Fruit fly (Drosophila melanogaster) whole organism, pupa: Measurements from ENCODE around the gene CycD.

Experiments used
- CG10348 ChIP-seq: fragments of 200-800 bp; sonication (Bioruptor generic); IDR thresholded peaks from 2 replicates; pipeline ENCODE4 v1.3.6; 2022; ENCODE audit warnings: missing biosample characterization, missing genetic modification characterization
- CG12605 ChIP-seq: fragments of 200-800 bp; sonication (Bioruptor generic); IDR thresholded peaks from 2 replicates; pipeline ENCODE4 v1.3.6; 2022; ENCODE audit warnings: missing biosample characterization, missing genetic modification characterization
- CG13204 ChIP-seq: fragments of 200-800 bp; sonication (Bioruptor generic); optimal IDR thresholded peaks from 2 replicates; lab custom pipeline; 2018; ENCODE audit warnings: missing biosample characterization, mild to moderate bottlenecking, missing genetic modification characterization, moderate library complexity
- CG14655 ChIP-seq: fragments of 200-800 bp; sonication (Bioruptor generic); optimal IDR thresholded peaks from 3 replicates; lab custom pipeline; 2017; ENCODE audit warnings: mild to moderate bottlenecking, missing biosample characterization, missing genetic modification reagents, missing genetic modification characterization
- CG15710 ChIP-seq: fragments of 200-800 bp; sonication (Bioruptor generic); optimal IDR thresholded peaks from 2 replicates; lab custom pipeline; 2018; ENCODE audit warnings: missing biosample characterization, mild to moderate bottlenecking, missing genetic modification characterization, moderate library complexity
- CG17806 ChIP-seq: fragments of 200-800 bp; sonication (Bioruptor generic); optimal IDR thresholded peaks from 2 replicates; lab custom pipeline; 2018; ENCODE audit warnings: missing biosample characterization, mild to moderate bottlenecking, missing genetic modification characterization, moderate library complexity
- CG32121 ChIP-seq: fragments of 200-800 bp; sonication (Bioruptor generic); IDR thresholded peaks from 2 replicates; pipeline ENCODE4 v1.3.6; 2022; ENCODE audit warnings: missing biosample characterization, missing genetic modification characterization
- CG34367 ChIP-seq: fragments of 200-800 bp; sonication (Bioruptor generic); optimal IDR thresholded peaks from 2 replicates; lab custom pipeline; 2018; ENCODE audit warnings: missing biosample characterization, mild to moderate bottlenecking, missing genetic modification characterization
- CG4496 ChIP-seq: fragments of 200-800 bp; sonication (Bioruptor generic); IDR thresholded peaks from 3 replicates; pipeline ENCODE4 v1.3.6; 2022; ENCODE audit warnings: missing biosample characterization, missing genetic modification characterization
- CG8159 ChIP-seq: fragments of 200-800 bp; sonication (Bioruptor generic); optimal IDR thresholded peaks from 3 replicates; lab custom pipeline; 2018; ENCODE audit warnings: missing biosample characterization, mild to moderate bottlenecking, missing genetic modification characterization, moderate library complexity
- CG8301 ChIP-seq: fragments of 200-800 bp; sonication (Bioruptor generic); optimal IDR thresholded peaks from 2 replicates; lab custom pipeline; 2018; ENCODE audit warnings: missing biosample characterization, mild to moderate bottlenecking, missing genetic modification characterization
- CG9948 ChIP-seq: fragments of 200-800 bp; sonication (Bioruptor generic); optimal IDR thresholded peaks from 2 replicates; lab custom pipeline; 2018; ENCODE audit warnings: missing biosample characterization, mild to moderate bottlenecking, missing genetic modification characterization, moderate library complexity
- D1 ChIP-seq: fragments of 200-800 bp; sonication (Bioruptor generic); optimal IDR thresholded peaks from 2 replicates; lab custom pipeline; 2018; ENCODE audit warnings: missing biosample characterization, mild to moderate bottlenecking, missing genetic modification characterization, moderate library complexity
- EcR ChIP-seq: fragments of 200-800 bp; sonication (Bioruptor generic); optimal IDR thresholded peaks from 3 replicates; lab custom pipeline; 2019; ENCODE audit warnings: missing biosample characterization, missing genetic modification characterization, mild to moderate bottlenecking, moderate library complexity, missing genetic modification reagents
- Ets98B ChIP-seq: fragments of 200-800 bp; sonication (Bioruptor generic); IDR thresholded peaks from 2 replicates; pipeline ENCODE4 v1.3.6; 2022; ENCODE audit warnings: missing biosample characterization, missing genetic modification characterization
- Pif1A ChIP-seq: fragments of 200-800 bp; sonication (Bioruptor generic); optimal IDR thresholded peaks from 3 replicates; lab custom pipeline; 2016; ENCODE audit warnings: missing biosample characterization, missing genetic modification characterization
- Pif1B ChIP-seq: fragments of 200-800 bp; sonication (Bioruptor generic); optimal IDR thresholded peaks from 3 replicates; lab custom pipeline; 2016; ENCODE audit warnings: missing biosample characterization, missing genetic modification characterization
- Snoo ChIP-seq: fragments of 200-800 bp; sonication (Bioruptor generic); optimal IDR thresholded peaks from 3 replicates; lab custom pipeline; 2017; ENCODE audit warnings: missing biosample characterization, mild to moderate bottlenecking, missing genetic modification characterization, inconsistent platforms
- fd96Ca ChIP-seq: fragments of 200-800 bp; sonication (Bioruptor generic); IDR thresholded peaks from 3 replicates; pipeline ENCODE4 v1.3.6; 2022; ENCODE audit warnings: missing biosample characterization, missing genetic modification characterization
- gl ChIP-seq: fragments of 200-800 bp; sonication (Bioruptor generic); optimal IDR thresholded peaks from 2 replicates; lab custom pipeline; 2018; ENCODE audit warnings: missing biosample characterization, mild to moderate bottlenecking, missing genetic modification characterization
- rn ChIP-seq: fragments of 200-800 bp; sonication (Bioruptor generic); IDR thresholded peaks from 2 replicates; pipeline ENCODE4 v1.3.6; 2022; ENCODE audit warnings: missing biosample characterization, missing genetic modification characterization

Gene CycD

DNA sequence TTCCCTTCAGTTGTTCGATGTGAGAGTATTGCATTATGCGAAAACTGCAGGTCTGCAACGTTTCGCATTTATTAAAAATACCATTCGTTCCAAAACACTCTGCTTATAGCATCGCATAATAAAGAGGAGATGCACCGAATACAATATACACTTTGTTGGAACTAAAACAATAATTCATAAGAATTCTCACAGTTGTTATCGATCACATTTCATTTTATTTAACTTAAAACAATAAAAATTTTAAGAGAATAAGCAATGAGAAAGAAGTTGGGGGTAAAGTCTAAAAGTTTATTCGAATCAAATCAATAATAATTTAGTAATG lies 24.7 kb upstream of the CycD start:
- TF ChIP-seq CG17806 (tag; lab: Kevin White, UChicago) (peak; percentile 7), rn (GFP tag; lab: Robert Waterston, UW) (no peak)

DNA sequence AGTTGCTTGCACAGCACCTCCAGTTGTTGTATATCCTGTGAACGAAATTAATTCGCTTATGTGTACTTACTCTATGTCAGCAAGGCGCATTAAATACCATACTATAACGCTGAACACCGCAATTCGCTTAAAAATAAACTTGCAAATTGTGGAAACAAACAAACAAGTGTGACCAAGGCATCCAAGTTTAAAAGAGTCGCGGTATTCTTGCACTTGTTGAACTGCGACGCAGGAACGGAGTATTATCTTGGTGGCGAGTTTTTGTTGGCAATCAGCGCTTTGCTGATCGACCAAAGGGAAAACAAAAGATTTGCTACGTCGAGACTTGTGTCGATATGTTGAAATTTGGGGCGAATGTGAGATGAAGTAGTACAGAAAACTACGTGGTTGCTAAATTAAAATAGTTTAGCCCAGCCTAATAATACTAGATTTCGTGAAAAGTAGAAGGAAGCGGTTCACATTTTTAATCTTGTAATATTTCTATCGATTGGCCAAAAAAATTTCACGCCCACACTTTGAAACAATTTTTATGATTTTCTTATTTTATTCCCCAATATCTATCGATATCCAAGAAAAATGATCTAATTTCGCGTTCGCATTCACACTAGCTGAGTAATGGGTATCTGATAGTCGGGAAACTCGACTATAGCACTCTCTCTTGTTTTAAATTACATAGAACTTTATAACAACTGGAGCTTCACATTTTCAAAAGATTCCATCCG lies 24.2 kb upstream of the CycD start, which contains the start of gene Ranbp16:
TSS of gene Ranbp16 (minus strand) at position 364 of the 722 bp plus-strand sequence.
- TF ChIP-seq CG13204 (GFP tag; lab: Kevin White, UChicago) (no peak), Pif1A (GFP tag; lab: Kevin White, UChicago) (no peak), CG12605 (no peak), EcR (GFP tag; lab: Kevin White, UChicago) (no peak), fd96Ca (GFP tag; lab: Robert Waterston, UW) (no peak), CG4496 (no peak), Pif1B (no peak), CG17806 (tag; lab: Kevin White, UChicago) (no peak), gl (tag; lab: Kevin White, UChicago) (no peak), CG9948 (tag; lab: Kevin White, UChicago) (no peak), CG15710 (tag; lab: Kevin White, UChicago) (no peak), CG32121 (GFP tag; lab: Robert Waterston, UW) (no peak), Ets98B (GFP tag; lab: Robert Waterston, UW) (no peak), CG34367 (tag; lab: Kevin White, UChicago) (no peak), rn (GFP tag; lab: Robert Waterston, UW) (no peak), CG8159 (tag; lab: Kevin White, UChicago) (no peak), CG10348 (no peak), Snoo (no peak)

DNA sequence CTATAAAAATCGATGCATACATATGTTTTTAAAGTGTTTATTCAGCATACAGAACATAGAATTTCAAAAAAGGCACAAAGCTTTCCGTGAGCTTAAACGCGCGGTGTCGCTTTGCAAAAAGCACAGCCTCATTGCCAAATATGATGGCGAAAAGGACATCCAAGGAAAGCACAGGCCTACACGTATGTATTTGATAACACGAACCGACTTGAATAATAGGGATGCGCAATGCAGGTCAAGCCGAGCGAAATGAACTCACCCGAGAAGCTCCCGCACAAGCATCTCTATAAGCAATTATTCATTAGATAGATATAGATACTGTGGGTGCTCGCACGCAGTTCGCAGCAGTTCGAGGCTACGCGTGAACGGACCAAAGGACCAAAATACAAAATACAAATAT lies 15.3 kb upstream of the CycD start, which contains the start of gene Lcch3:
TSS of gene Lcch3 (plus strand) at position 301 of the 400 bp plus-strand sequence.
- TF ChIP-seq CG15710 (tag; lab: Kevin White, UChicago) (no peak), Ets98B (GFP tag; lab: Robert Waterston, UW) (no peak)

DNA sequence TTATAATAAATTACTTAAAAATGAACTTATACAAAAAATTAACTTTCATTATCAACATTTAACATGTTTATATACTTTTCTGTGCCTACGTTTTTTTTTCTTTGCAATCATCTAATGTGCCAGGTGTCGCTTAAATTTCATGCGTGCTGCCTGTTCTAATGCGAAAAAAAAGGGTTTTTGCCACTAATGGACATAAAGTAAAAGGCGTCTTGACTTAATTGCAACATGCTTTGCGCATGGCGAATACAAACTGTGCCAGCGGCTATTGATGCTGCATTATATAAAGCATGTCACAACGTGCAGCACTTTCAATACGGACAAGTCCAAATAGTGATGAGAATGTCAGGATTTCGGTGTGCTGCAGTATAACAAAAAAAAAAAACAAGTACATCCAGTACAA lies 12.2 kb upstream of the CycD start, which contains the start of gene CG8916:
TSS of gene CG8916 (plus strand) at position 301 of the 400 bp plus-strand sequence.
- TF ChIP-seq CG10348 = no peak
- TF ChIP-seq CG4496 = no peak
- TF ChIP-seq CG9948 (tag; lab: Kevin White, UChicago) = no peak
- TF ChIP-seq Pif1B = no peak
- no peak for TF ChIP-seq Ets98B (GFP tag; lab: Robert Waterston, UW)
- TF ChIP-seq gl (tag; lab: Kevin White, UChicago) = no peak
- no peak for TF ChIP-seq CG8301 (tag; lab: Kevin White, UChicago)
- no peak for TF ChIP-seq Snoo
- no peak for TF ChIP-seq CG17806 (tag; lab: Kevin White, UChicago)
- no peak for TF ChIP-seq CG8159 (tag; lab: Kevin White, UChicago)
- no peak for TF ChIP-seq rn (GFP tag; lab: Robert Waterston, UW)
- no peak for TF ChIP-seq CG13204 (GFP tag; lab: Kevin White, UChicago)
- no peak for TF ChIP-seq fd96Ca (GFP tag; lab: Robert Waterston, UW)

DNA sequence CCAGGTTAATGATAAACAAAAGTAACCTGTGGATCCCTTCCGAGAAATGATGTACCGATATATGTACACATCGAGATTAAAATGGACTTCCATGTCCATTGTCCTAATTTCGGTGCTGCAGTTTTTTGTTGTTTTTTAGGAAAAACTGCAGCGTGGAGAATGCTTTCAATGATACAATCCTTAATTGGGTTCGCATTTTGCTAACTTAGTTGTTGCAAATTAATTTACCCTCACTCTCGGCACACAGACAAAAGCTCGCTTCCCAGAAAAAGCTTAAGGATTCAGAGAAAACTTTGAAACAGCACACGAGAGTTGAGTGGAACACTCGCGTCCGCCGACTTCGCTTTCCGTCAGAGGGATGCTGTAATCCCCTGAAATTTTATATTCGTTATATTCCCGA lies 1.1 kb upstream of the CycD start, which contains the start of gene Lrp4:
TSS of gene Lrp4 (plus strand) at position 301 of the 400 bp plus-strand sequence.
- TF ChIP-seq D1 (tag; lab: Kevin White, UChicago) = no peak
- TF ChIP-seq fd96Ca (GFP tag; lab: Robert Waterston, UW) = no peak
- TF ChIP-seq CG34367 (tag; lab: Kevin White, UChicago) = no peak
- no peak for TF ChIP-seq Ets98B (GFP tag; lab: Robert Waterston, UW)
- TF ChIP-seq CG13204 (GFP tag; lab: Kevin White, UChicago) = no peak
- no peak for TF ChIP-seq rn (GFP tag; lab: Robert Waterston, UW)
- no peak for TF ChIP-seq Snoo
- no peak for TF ChIP-seq Pif1A (GFP tag; lab: Kevin White, UChicago)
- TF ChIP-seq CG9948 (tag; lab: Kevin White, UChicago) = no peak
- TF ChIP-seq CG14655 (GFP tag; lab: Kevin White, UChicago) = no peak
- no peak for TF ChIP-seq CG8159 (tag; lab: Kevin White, UChicago)
- TF ChIP-seq Pif1B = no peak
- no peak for TF ChIP-seq gl (tag; lab: Kevin White, UChicago)
- TF ChIP-seq EcR (GFP tag; lab: Kevin White, UChicago) = no peak
- TF ChIP-seq CG32121 (GFP tag; lab: Robert Waterston, UW) = no peak
- no peak for TF ChIP-seq CG17806 (tag; lab: Kevin White, UChicago)
- TF ChIP-seq CG12605 = no peak

DNA sequence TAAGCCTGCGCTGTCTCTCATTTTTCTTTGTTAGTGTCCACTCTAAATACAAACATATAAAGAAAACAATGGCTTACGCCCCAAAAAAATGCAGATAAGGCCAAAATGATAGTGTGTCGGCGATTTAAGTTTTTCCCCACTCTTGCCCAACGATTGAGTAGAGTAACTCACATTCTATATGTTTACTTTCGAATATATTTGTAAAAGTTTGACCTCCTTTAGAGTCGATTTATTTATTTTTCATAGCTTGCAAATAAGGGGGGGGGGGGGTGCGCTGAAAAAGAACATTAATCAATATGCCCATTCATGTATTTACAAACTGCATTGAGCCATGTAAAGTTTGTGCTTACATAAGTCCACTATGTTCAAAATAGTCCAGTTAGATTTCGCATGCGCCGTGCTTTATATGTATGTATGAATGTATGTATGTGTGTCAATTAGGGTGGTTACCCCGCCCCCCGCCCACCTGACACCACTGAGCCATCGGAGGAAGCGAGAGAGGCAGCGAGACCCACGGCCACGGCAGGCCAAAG lies 15.7 kb downstream of the CycD start:
- no peak for TF ChIP-seq CG15710 (tag; lab: Kevin White, UChicago)
